Fruit fly (Drosophila melanogaster) whole organism, embryonic: ENCODE results near the gene mRpL14.

Source experiments
- Atf-2 ChIP-seq: fragments of 200-800 bp; sonication (Bioruptor generic); optimal IDR thresholded peaks from 2 replicates; lab custom pipeline; 2016; ENCODE audit warnings: missing biosample characterization, missing genetic modification characterization
- CG10321 ChIP-seq: fragments of 200-800 bp; sonication (Bioruptor generic); IDR thresholded peaks from 2 replicates; pipeline ENCODE4 v1.3.6; 2022; ENCODE audit warnings: missing biosample characterization, missing genetic modification characterization
- CG12104 ChIP-seq: fragments of 200-800 bp; sonication (Bioruptor generic); optimal IDR thresholded peaks from 3 replicates; lab custom pipeline; 2016; ENCODE audit warnings: missing biosample characterization, missing genetic modification characterization
- CG12659 ChIP-seq: fragments of 200-800 bp; sonication (Bioruptor generic); optimal IDR thresholded peaks from 3 replicates; lab custom pipeline; 2017; ENCODE audit warnings: mild to moderate bottlenecking, missing biosample characterization, missing genetic modification reagents, missing genetic modification characterization
- CG16813 ChIP-seq: fragments of 200-800 bp; sonication (Bioruptor generic); IDR thresholded peaks from 3 replicates; pipeline ENCODE4 v1.3.6; 2022; ENCODE audit warnings: missing biosample characterization, missing genetic modification characterization; ENCODE audit not compliant: partially characterized antibody
- CG18011 ChIP-seq: fragments of 200-800 bp; sonication (Bioruptor generic); optimal IDR thresholded peaks from 2 replicates; lab custom pipeline; 2017; ENCODE audit warnings: missing biosample characterization, missing genetic modification characterization, mild to moderate bottlenecking, moderate library complexity, missing genotype
- CG1832 ChIP-seq: fragments of 200-800 bp; sonication (Bioruptor generic); optimal IDR thresholded peaks from 2 replicates; lab custom pipeline; 2017; ENCODE audit warnings: missing biosample characterization, mild to moderate bottlenecking, missing genetic modification characterization, inconsistent platforms
- CG31388 ChIP-seq: fragments of 200-800 bp; sonication (Bioruptor generic); optimal IDR thresholded peaks from 2 replicates; lab custom pipeline; 2016; ENCODE audit warnings: missing biosample characterization, missing genetic modification characterization
- CG32772 ChIP-seq: fragments of 200-800 bp; sonication (Bioruptor generic); IDR thresholded peaks from 2 replicates; pipeline ENCODE4 v1.3.6; 2022; ENCODE audit warnings: missing biosample characterization, missing genetic modification characterization
- CG4328 ChIP-seq: fragments of 200-800 bp; sonication (Bioruptor generic); optimal IDR thresholded peaks from 3 replicates; lab custom pipeline; 2017; ENCODE audit warnings: missing biosample characterization, missing genetic modification reagents, missing genetic modification characterization
- CG4360 ChIP-seq: fragments of 200-800 bp; sonication (Bioruptor generic); IDR thresholded peaks from 2 replicates; pipeline ENCODE4 v1.3.6; 2022; ENCODE audit warnings: missing biosample characterization, missing genetic modification characterization
- CG4424 ChIP-seq: fragments of 200-800 bp; sonication (Bioruptor generic); optimal IDR thresholded peaks from 3 replicates; lab custom pipeline; 2016; ENCODE audit warnings: missing biosample characterization, missing genetic modification characterization
- CG5245 ChIP-seq: fragments of 200-800 bp; sonication (Bioruptor generic); optimal IDR thresholded peaks from 3 replicates; lab custom pipeline; 2016; ENCODE audit warnings: missing biosample characterization, missing genetic modification characterization
- CG6654 ChIP-seq: fragments of 200-800 bp; sonication (Bioruptor generic); optimal IDR thresholded peaks from 2 replicates; lab custom pipeline; 2017; ENCODE audit warnings: missing biosample characterization, mild to moderate bottlenecking, missing genetic modification characterization
- CG8765 ChIP-seq: fragments of 200-800 bp; sonication (Bioruptor generic); IDR thresholded peaks from 2 replicates; pipeline ENCODE4 v1.3.6; 2022; ENCODE audit warnings: missing biosample characterization, missing genetic modification characterization
- CG9797 ChIP-seq: fragments of 200-800 bp; sonication (Bioruptor generic); optimal IDR thresholded peaks from 3 replicates; lab custom pipeline; 2018; ENCODE audit warnings: missing biosample characterization, mild to moderate bottlenecking, missing genetic modification characterization
- Dip2 ChIP-seq: fragments of 200-800 bp; sonication (Bioruptor generic); IDR thresholded peaks from 2 replicates; pipeline ENCODE4 v1.3.6; 2022; ENCODE audit warnings: missing biosample characterization, missing genetic modification characterization
- Doc2 ChIP-seq: fragments of 200-800 bp; sonication (Bioruptor generic); IDR thresholded peaks from 2 replicates; pipeline ENCODE4 v1.3.6; 2022; ENCODE audit warnings: missing biosample characterization, missing genetic modification characterization
- Doc3 ChIP-seq: fragments of 200-800 bp; sonication (Bioruptor generic); IDR thresholded peaks from 3 replicates; pipeline ENCODE4 v1.3.6; 2022; ENCODE audit warnings: missing biosample characterization, missing genetic modification characterization; ENCODE audit not compliant: partially characterized antibody
- Drgx ChIP-seq: fragments of 200-800 bp; sonication (Bioruptor generic); IDR thresholded peaks from 2 replicates; pipeline ENCODE4 v1.3.6; 2022; ENCODE audit warnings: missing biosample characterization, missing genetic modification characterization
- E2f2 ChIP-seq: fragments of 200-800 bp; sonication (Bioruptor generic); IDR thresholded peaks from 2 replicates; pipeline ENCODE4 v1.3.6; 2022; ENCODE audit warnings: missing biosample characterization, missing genetic modification characterization
- H15 ChIP-seq: fragments of 200-800 bp; sonication (Bioruptor generic); IDR thresholded peaks from 3 replicates; pipeline ENCODE4 v1.3.6; 2022; ENCODE audit warnings: missing biosample characterization, missing genetic modification characterization
- Lim3 ChIP-seq: fragments of 200-800 bp; sonication (Bioruptor generic); IDR thresholded peaks from 2 replicates; pipeline ENCODE4 v1.3.6; 2022; ENCODE audit warnings: missing biosample characterization, missing genetic modification characterization
- Mad ChIP-seq: fragments of 200-800 bp; sonication (Bioruptor generic); optimal IDR thresholded peaks from 2 replicates; lab custom pipeline; 2016; ENCODE audit warnings: missing biosample characterization, missing genetic modification characterization
- Max ChIP-seq: fragments of 200-800 bp; sonication (Bioruptor generic); optimal IDR thresholded peaks from 2 replicates; lab custom pipeline; 2016; ENCODE audit warnings: missing biosample characterization, mild to moderate bottlenecking, missing genetic modification characterization
- Sin3A ChIP-seq: fragments of >200 bp; optimal IDR thresholded peaks from 2 replicates; lab custom pipeline; 2018
- Sry-δ ChIP-seq: fragments of 200-800 bp; sonication (Bioruptor generic); optimal IDR thresholded peaks from 2 replicates; lab custom pipeline; 2016; ENCODE audit warnings: missing biosample characterization, missing genetic modification characterization
- Vsx1 ChIP-seq: fragments of 200-800 bp; sonication (Bioruptor generic); optimal IDR thresholded peaks from 2 replicates; lab custom pipeline; 2017; ENCODE audit warnings: missing biosample characterization, mild to moderate bottlenecking, missing genetic modification characterization, missing genetic modification reagents
- al ChIP-seq: fragments of 200-800 bp; sonication (Bioruptor generic); IDR thresholded peaks from 2 replicates; pipeline ENCODE4 v1.3.6; 2022; ENCODE audit warnings: missing biosample characterization, missing genetic modification characterization
- br ChIP-seq: fragments of >200 bp; optimal IDR thresholded peaks from 2 replicates; lab custom pipeline; 2017
- bsh ChIP-seq, 2 experiments: fragments of 200-800 bp; sonication (Bioruptor generic); optimal IDR thresholded peaks; 2 replicates each; lab custom pipeline; 2017 to 2018; ENCODE audit warnings: mild to moderate bottlenecking in 2 of 2, missing biosample characterization in 2 of 2, missing genetic modification characterization in 2 of 2, moderate library complexity in 1 of 2
- eve ChIP-seq, 2 experiments: fragments of >200 bp; optimal IDR thresholded peaks; 2 replicates each; lab custom pipeline; 2017; ENCODE audit warnings: missing biosample characterization in 2 of 2, missing genetic modification characterization in 2 of 2
- fd102C ChIP-seq: fragments of 200-800 bp; sonication (Bioruptor generic); optimal IDR thresholded peaks from 2 replicates; lab custom pipeline; 2018; ENCODE audit warnings: missing biosample characterization, mild to moderate bottlenecking, missing genetic modification characterization, moderate library complexity
- fd64A ChIP-seq: fragments of 200-800 bp; sonication (Bioruptor generic); optimal IDR thresholded peaks from 3 replicates; lab custom pipeline; 2018; ENCODE audit warnings: missing biosample characterization, mild to moderate bottlenecking, missing genetic modification characterization
- ftz-f1 ChIP-seq: fragments of 200-800 bp; sonication (Bioruptor generic); optimal IDR thresholded peaks from 2 replicates; lab custom pipeline; 2016; ENCODE audit warnings: missing biosample characterization, missing genetic modification characterization
- grn ChIP-seq: fragments of 200-800 bp; sonication (Bioruptor generic); optimal IDR thresholded peaks from 3 replicates; lab custom pipeline; 2017; ENCODE audit warnings: missing biosample characterization, missing genetic modification characterization
- gro ChIP-seq: fragments of 200-800 bp; sonication (Bioruptor generic); optimal IDR thresholded peaks from 2 replicates; lab custom pipeline; 2016; ENCODE audit warnings: missing biosample characterization, missing genetic modification characterization
- gsb-n ChIP-seq: fragments of 200-800 bp; sonication (Bioruptor generic); optimal IDR thresholded peaks from 3 replicates; lab custom pipeline; 2018; ENCODE audit warnings: missing biosample characterization, mild to moderate bottlenecking, missing genetic modification characterization
- hbn ChIP-seq: fragments of 200-800 bp; sonication (Bioruptor generic); IDR thresholded peaks from 2 replicates; pipeline ENCODE4 v1.3.6; 2022; ENCODE audit warnings: missing biosample characterization, missing genetic modification characterization; ENCODE audit not compliant: partially characterized antibody
- ind ChIP-seq: fragments of 200-800 bp; sonication (Bioruptor generic); optimal IDR thresholded peaks from 3 replicates; lab custom pipeline; 2016; ENCODE audit warnings: missing biosample characterization, missing genetic modification characterization
- lbe ChIP-seq: fragments of 200-800 bp; sonication (Bioruptor generic); optimal IDR thresholded peaks from 2 replicates; lab custom pipeline; 2016; ENCODE audit warnings: missing biosample characterization, mild to moderate bottlenecking, missing genetic modification characterization
- nom ChIP-seq: fragments of 200-800 bp; sonication (Bioruptor generic); optimal IDR thresholded peaks from 2 replicates; lab custom pipeline; 2017; ENCODE audit warnings: missing biosample characterization, missing genetic modification characterization, mild to moderate bottlenecking, moderate library complexity, missing genetic modification reagents
- phol ChIP-seq: fragments of 200-800 bp; sonication (Bioruptor generic); optimal IDR thresholded peaks from 3 replicates; lab custom pipeline; 2018; ENCODE audit warnings: missing biosample characterization, mild to moderate bottlenecking, missing genetic modification characterization, moderate library complexity
- run ChIP-seq: fragments of 200-800 bp; sonication (Bioruptor generic); optimal IDR thresholded peaks from 3 replicates; lab custom pipeline; 2018; ENCODE audit warnings: missing biosample characterization, mild to moderate bottlenecking, missing genetic modification characterization
- sens ChIP-seq: fragments of 200-800 bp; sonication (Bioruptor generic); peaks from one replicate; lab custom pipeline; 2016; ENCODE audit warnings: missing biosample characterization, missing genetic modification characterization
- ssp ChIP-seq: fragments of 200-800 bp; sonication (Bioruptor generic); IDR thresholded peaks from 2 replicates; pipeline ENCODE4 v1.3.6; 2022; ENCODE audit warnings: missing biosample characterization, missing genetic modification characterization
- stwl ChIP-seq: fragments of 200-800 bp; sonication (Bioruptor generic); optimal IDR thresholded peaks from 3 replicates; lab custom pipeline; 2018; ENCODE audit warnings: missing biosample characterization, mild to moderate bottlenecking, missing genetic modification characterization, moderate library complexity
- trem ChIP-seq: fragments of 200-800 bp; optimal IDR thresholded peaks from 3 replicates; lab custom pipeline; 2019; ENCODE audit warnings: missing biosample characterization, mild to moderate bottlenecking, missing genetic modification characterization, moderate library complexity
- ttk ChIP-seq: fragments of 200-800 bp; sonication (Bioruptor generic); IDR thresholded peaks from 2 replicates; pipeline ENCODE4 v2.1.2; 2022; ENCODE audit warnings: missing biosample characterization, missing genetic modification characterization
- twi ChIP-seq: fragments of 200-800 bp; optimal IDR thresholded peaks from 2 replicates; lab custom pipeline; 2019; ENCODE audit warnings: missing biosample characterization, mild to moderate bottlenecking, missing genetic modification characterization, moderate library complexity

mRpL14 gene

DNA sequence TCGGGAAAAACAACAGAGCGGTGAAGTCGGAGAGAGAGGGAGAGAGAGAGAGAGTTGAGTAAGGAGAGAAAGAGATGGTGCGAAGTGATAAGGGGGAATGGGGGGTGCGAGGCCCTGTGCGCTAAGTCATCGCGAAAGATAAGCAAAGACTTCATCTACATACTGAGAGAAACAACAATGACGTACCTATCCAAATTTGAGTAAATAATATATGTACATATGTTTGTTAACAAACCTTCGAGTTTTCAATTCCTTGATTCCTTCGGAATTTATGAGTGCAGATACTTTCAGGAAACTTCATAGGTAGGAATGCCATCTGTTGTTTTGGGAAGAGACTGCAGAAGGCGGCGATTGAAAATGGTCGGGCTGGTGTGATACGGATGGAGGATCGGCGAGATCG is 8.0 kb downstream of the mRpL14 start (continued):
- TF ChIP-seq ttk (GFP tag; lab: Robert Waterston, UW), result no peak

- TF ChIP-seq grn (GFP tag; lab: Kevin White, UChicago), result no peak
- TF ChIP-seq Doc3 (GFP tag; lab: Robert Waterston, UW), result no peak
- no peak for TF ChIP-seq CG32772 (GFP tag; lab: Robert Waterston, UW)
- no peak for TF ChIP-seq ftz-f1 (GFP tag; lab: Kevin White, UChicago)
- TF ChIP-seq Sin3A, result no peak
- TF ChIP-seq al, result no peak
- no peak for TF ChIP-seq ssp (GFP tag; lab: Robert Waterston, UW)
- TF ChIP-seq CG18011 (GFP tag; lab: Kevin White, UChicago), result no peak
- peak in 1 of 2 experiments; percentile 58 for TF ChIP-seq bsh (GFP tag; optimal IDR thresholded peaks at IDR 0.05; lab: Kevin White, UChicago)
- TF ChIP-seq br (lab: Kevin White, UChicago), result no peak
- no peak for TF ChIP-seq run
- peak; percentile 37; the same call in 1 of the 2 replicates for TF ChIP-seq Drgx (GFP tag; lab: Robert Waterston, UW)
- TF ChIP-seq CG5245 (GFP tag; lab: Kevin White, UChicago), result no peak
- no peak for TF ChIP-seq eve (GFP tag; optimal IDR thresholded peaks at IDR 0.05; lab: Kevin White, UChicago)
- no peak for TF ChIP-seq Max (GFP tag; lab: Kevin White, UChicago)
- TF ChIP-seq Dip2 (GFP tag; lab: Robert Waterston, UW), result no peak
- no peak for TF ChIP-seq ind (GFP tag; lab: Kevin White, UChicago)
- TF ChIP-seq lbe (GFP tag; lab: Kevin White, UChicago), result peak; percentile 34
- no peak for TF ChIP-seq CG31388 (GFP tag; lab: Kevin White, UChicago)
- no peak for TF ChIP-seq CG4328 (GFP tag; lab: Kevin White, UChicago)
- no peak for TF ChIP-seq CG12104
- TF ChIP-seq fd64A (GFP tag; lab: Kevin White, UChicago), result no peak
- TF ChIP-seq gro (GFP tag; lab: Kevin White, UChicago), result no peak
- no peak for TF ChIP-seq Sry-δ
- TF ChIP-seq CG4424, result no peak
- peak; percentile 54 for TF ChIP-seq CG10321 (GFP tag; lab: Robert Waterston, UW)
- peak; percentile 92 for TF ChIP-seq nom (GFP tag; lab: Kevin White, UChicago)
- TF ChIP-seq CG4360, result no peak
- TF ChIP-seq H15 (GFP tag; lab: Robert Waterston, UW), result no peak
- TF ChIP-seq CG16813 (GFP tag; lab: Robert Waterston, UW), result no peak
- no peak for TF ChIP-seq Doc2 (GFP tag; lab: Robert Waterston, UW)
- TF ChIP-seq hbn (GFP tag; lab: Robert Waterston, UW), result no peak
- TF ChIP-seq E2f2 (GFP tag; lab: Robert Waterston, UW), result no peak
- TF ChIP-seq CG1832, result peak; percentile 55
- no peak for TF ChIP-seq trem (tag; lab: Kevin White, UChicago)
- TF ChIP-seq CG9797 (GFP tag; lab: Kevin White, UChicago), result no peak
- peak; percentile 15 for TF ChIP-seq twi
- TF ChIP-seq Lim3, result no peak
- TF ChIP-seq Mad (GFP tag; lab: Kevin White, UChicago), result no peak
- no peak for TF ChIP-seq CG12659 (GFP tag; lab: Kevin White, UChicago)
- no peak for TF ChIP-seq CG8765 (GFP tag; lab: Robert Waterston, UW)
- no peak for TF ChIP-seq fd102C (GFP tag; lab: Kevin White, UChicago)
- no peak for TF ChIP-seq Atf-2 (GFP tag; lab: Kevin White, UChicago)
- no peak for TF ChIP-seq Vsx1 (GFP tag; lab: Kevin White, UChicago)
- TF ChIP-seq gsb-n, result no peak
- TF ChIP-seq sens, result peak; percentile 80
- TF ChIP-seq CG6654 (GFP tag; lab: Kevin White, UChicago), result no peak
- no peak for TF ChIP-seq phol (tag; lab: Kevin White, UChicago)
- no peak for TF ChIP-seq stwl (tag; lab: Kevin White, UChicago)
Measured at dm6 chrX:2334556-2335137, 9.8 kb downstream of the mRpL14 start, which contains the start of gene Ilp6. Ilp6 (minus strand) TSS chrX:2334658.
